Fruit fly (Drosophila melanogaster): ENCODE data around the gene dpr19.

The dpr19 gene

DNA sequence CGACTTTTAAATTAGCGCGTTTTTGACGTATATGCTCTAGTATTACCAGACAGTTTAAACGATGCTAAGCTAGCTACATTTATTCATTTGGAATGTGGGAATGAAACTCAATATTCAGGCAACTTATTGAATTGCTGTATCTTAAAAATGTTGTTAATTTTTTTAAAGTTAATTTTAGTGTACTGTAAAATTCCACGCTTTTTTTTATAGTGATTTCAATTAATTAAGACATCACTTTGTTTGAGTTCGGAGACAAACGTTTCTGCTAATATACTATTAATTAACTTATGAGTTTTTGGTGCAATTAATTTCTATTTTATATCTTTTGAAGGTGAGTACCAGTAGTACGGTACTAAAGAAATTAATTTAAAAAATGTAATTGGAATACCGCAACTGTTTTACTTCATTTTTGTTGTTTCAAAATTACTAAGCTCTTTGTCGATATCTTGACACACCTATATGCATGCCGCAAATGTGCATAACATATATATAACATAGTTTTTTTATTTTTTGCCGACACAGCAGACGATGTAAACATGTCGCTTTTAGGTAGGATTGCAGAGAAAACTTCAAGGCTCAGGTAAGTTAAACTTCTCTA is 10.3 kb downstream of the dpr19 start, which contains the start of the genes Cdk1 and mRpS7 (continued):
- peak; percentile 86 for TF ChIP-seq CG11723 (GFP tag; optimal IDR thresholded peaks at IDR 0.05)
- TF ChIP-seq CG13424 (tag; optimal IDR thresholded peaks at IDR 0.05) = peak; percentile 73
- no peak for TF ChIP-seq sima (GFP tag; optimal IDR thresholded peaks at IDR 0.05)
- no peak for TF ChIP-seq seq (GFP tag; IDR thresholded peaks at IDR 0.05)
- TF ChIP-seq CG32772 (GFP tag; IDR thresholded peaks at IDR 0.05) = peak; percentile 72
- TF ChIP-seq cwo (GFP tag; optimal IDR thresholded peaks at IDR 0.05) = peak; percentile 44
- peak; percentile 66 for TF ChIP-seq CG10147 (GFP tag; optimal IDR thresholded peaks at IDR 0.05)
- peak in 1 of 2 experiments; percentile 56 for TF ChIP-seq Pdp1 (GFP tag; optimal IDR thresholded peaks at IDR 0.05)
- TF ChIP-seq CG7987 (GFP tag; optimal IDR thresholded peaks at IDR 0.05) = no peak
- peak; percentile 79 for TF ChIP-seq Hsf (GFP tag; optimal IDR thresholded peaks at IDR 0.05)
- peak; percentile 92 for TF ChIP-seq CG17361 (GFP tag; IDR thresholded peaks at IDR 0.05)
- 0 out of 2 replicates have a peak, but pooled peaks have one; percentile 35 for TF ChIP-seq Poxn (GFP tag; IDR thresholded peaks at IDR 0.05)
- peak; percentile 46 for TF ChIP-seq CG10462 (GFP tag; optimal IDR thresholded peaks at IDR 0.05)
- peak; percentile 61 for TF ChIP-seq tap (tag; optimal IDR thresholded peaks at IDR 0.05)
- TF ChIP-seq Rx (GFP tag; IDR thresholded peaks at IDR 0.05) = no peak
- TF ChIP-seq CG11695 (GFP tag; IDR thresholded peaks at IDR 0.05) = peak; percentile 70
- TF ChIP-seq CHES-1-like (GFP tag; optimal IDR thresholded peaks at IDR 0.05) = peak; percentile 47
- peak; percentile 56 for TF ChIP-seq pum (GFP tag; optimal IDR thresholded peaks at IDR 0.05)
- peak; percentile 70 for TF ChIP-seq Rfx (GFP tag; IDR thresholded peaks at IDR 0.05)
- TF ChIP-seq dimm (GFP tag; IDR thresholded peaks at IDR 0.05) = no peak
- TF ChIP-seq Adf1 (GFP tag; IDR thresholded peaks at IDR 0.05) = 0 out of 2 replicates have a peak, but pooled peaks have one; percentile 16
- 0 out of 3 replicates have a peak, but pooled peaks have one; percentile 54 for TF ChIP-seq CG3726 (GFP tag; IDR thresholded peaks at IDR 0.05)
- TF ChIP-seq CG4328 (GFP tag; optimal IDR thresholded peaks at IDR 0.05) = no peak
- no peak for TF ChIP-seq toy (GFP tag; IDR thresholded peaks at IDR 0.05)
- peak; percentile 86 for TF ChIP-seq CG7839 (tag; optimal IDR thresholded peaks at IDR 0.05)
- no peak for TF ChIP-seq odd (GFP tag; optimal IDR thresholded peaks at IDR 0.05)
- TF ChIP-seq Abd-B (GFP tag; optimal IDR thresholded peaks at IDR 0.05) = no peak
- TF ChIP-seq exex (tag; optimal IDR thresholded peaks at IDR 0.05) = peak; percentile 39
- TF ChIP-seq insv (GFP tag; optimal IDR thresholded peaks at IDR 0.05) = no peak
- peak; percentile 63; the same call in 1 of the 2 replicates for TF ChIP-seq ttk (GFP tag; IDR thresholded peaks at IDR 0.05)
- no peak for TF ChIP-seq Scr (GFP tag; IDR thresholded peaks at IDR 0.05; ENCODE audit: partially characterized antibody)
- TF ChIP-seq Spps (tag; optimal IDR thresholded peaks at IDR 0.05) = peak; percentile 66
- no peak for TF ChIP-seq CG4282 (GFP tag; optimal IDR thresholded peaks at IDR 0.05)
- TF ChIP-seq sc (optimal IDR thresholded peaks at IDR 0.05) = no peak
- peak; percentile 36 for TF ChIP-seq sc (GFP tag; optimal IDR thresholded peaks at IDR 0.05)
- peak; percentile 68 for TF ChIP-seq CG9817 (tag; optimal IDR thresholded peaks at IDR 0.05)
- no peak for TF ChIP-seq p53 (GFP tag; optimal IDR thresholded peaks at IDR 0.05)
- TF ChIP-seq CG30431 (GFP tag; optimal IDR thresholded peaks at IDR 0.05) = peak; percentile 26
- no peak for TF ChIP-seq nerfin-2 (GFP tag; IDR thresholded peaks at IDR 0.05; ENCODE audit: partially characterized antibody)
- TF ChIP-seq Mrtf (GFP tag; IDR thresholded peaks at IDR 0.05) = no peak; the same call in 2 of the 3 replicates

DNA sequence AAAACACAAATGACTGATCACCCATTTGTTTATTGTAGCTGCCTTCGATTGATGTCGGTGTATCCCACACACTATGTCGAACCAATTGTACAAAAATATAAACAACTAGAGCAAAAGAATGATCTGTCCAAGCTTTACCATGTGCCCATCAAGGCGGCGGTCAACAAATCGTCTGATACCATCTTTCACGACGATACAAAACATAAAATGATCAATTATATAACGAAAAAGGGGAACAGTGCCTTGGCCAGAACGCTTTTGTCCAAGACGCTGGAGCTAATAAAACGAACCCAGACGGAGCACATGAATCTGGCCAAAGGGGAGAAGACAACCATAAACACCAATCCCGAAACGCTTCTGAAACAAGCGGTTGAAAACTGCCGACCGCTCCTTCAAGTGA is 10.9 kb downstream of the dpr19 start:
- TF ChIP-seq Antp (GFP tag; optimal IDR thresholded peaks at IDR 0.05) (no peak), Sin3A (optimal IDR thresholded peaks at IDR 0.05) (no peak), Pdp1 (GFP tag; optimal IDR thresholded peaks at IDR 0.05) (peak in 1 of 2 experiments; percentile 93), E2f1 (GFP tag; IDR thresholded peaks at IDR 0.05) (no peak), CG12659 (GFP tag; optimal IDR thresholded peaks at IDR 0.05) (no peak), MESR4 (GFP tag; optimal IDR thresholded peaks at IDR 0.05) (peak; percentile 49)
